Fruit fly (Drosophila melanogaster) whole organism, embryonic: ENCODE data around the gene drm.

ENCODE experiments used
- Aef1 ChIP-seq: fragments of 200-800 bp; sonication (Bioruptor generic); IDR thresholded peaks from 3 replicates; pipeline ENCODE4 v1.3.6; 2022; ENCODE audit warnings: missing biosample characterization, missing genetic modification characterization
- Atf6 ChIP-seq: fragments of 200-800 bp; sonication (Bioruptor generic); IDR thresholded peaks from 2 replicates; pipeline ENCODE4 v1.3.6; 2022; ENCODE audit warnings: missing biosample characterization, missing genetic modification characterization
- B-H2 ChIP-seq: fragments of 200-800 bp; sonication (Bioruptor generic); optimal IDR thresholded peaks from 2 replicates; lab custom pipeline; 2018; ENCODE audit warnings: missing biosample characterization, mild to moderate bottlenecking, missing genetic modification characterization
- C15 ChIP-seq: fragments of 200-800 bp; sonication (Bioruptor generic); IDR thresholded peaks from 3 replicates; pipeline ENCODE4 v1.3.6; 2022; ENCODE audit warnings: missing biosample characterization, missing genetic modification characterization
- CG10543 ChIP-seq: fragments of 200-800 bp; sonication (Bioruptor generic); optimal IDR thresholded peaks from 3 replicates; lab custom pipeline; 2017; ENCODE audit warnings: missing biosample characterization, mild to moderate bottlenecking, missing genetic modification characterization, moderate library complexity
- CG11093 ChIP-seq: fragments of 200-800 bp; sonication (Bioruptor generic); IDR thresholded peaks from 3 replicates; pipeline ENCODE4 v1.3.6; 2022; ENCODE audit warnings: missing biosample characterization, missing genetic modification characterization
- CG11723 ChIP-seq: fragments of 200-800 bp; sonication (Bioruptor generic); optimal IDR thresholded peaks from 2 replicates; lab custom pipeline; 2017; ENCODE audit warnings: missing biosample characterization, mild to moderate bottlenecking, missing genetic modification characterization
- CG12391 ChIP-seq: fragments of 200-800 bp; sonication (Bioruptor generic); optimal IDR thresholded peaks from 3 replicates; lab custom pipeline; 2018; ENCODE audit warnings: missing biosample characterization, mild to moderate bottlenecking, missing genetic modification characterization, moderate library complexity
- CG12942 ChIP-seq: fragments of 200-800 bp; sonication (Bioruptor generic); optimal IDR thresholded peaks from 3 replicates; lab custom pipeline; 2016; ENCODE audit warnings: missing biosample characterization, missing genetic modification characterization
- CG15601 ChIP-seq: fragments of 200-800 bp; sonication (Bioruptor generic); optimal IDR thresholded peaks from 3 replicates; lab custom pipeline; 2019; ENCODE audit warnings: missing biosample characterization, mild to moderate bottlenecking, missing genetic modification characterization, moderate library complexity
- CG32767 ChIP-seq: fragments of 200-800 bp; sonication (Bioruptor generic); IDR thresholded peaks from 2 replicates; pipeline ENCODE4 v1.3.6; 2022; ENCODE audit warnings: missing biosample characterization, missing genetic modification characterization
- CG3281 ChIP-seq: fragments of 200-800 bp; sonication (Bioruptor generic); optimal IDR thresholded peaks from 3 replicates; lab custom pipeline; 2017; ENCODE audit warnings: missing biosample characterization, mild to moderate bottlenecking, missing genetic modification characterization
- CG34422 ChIP-seq: fragments of 200-800 bp; sonication (Bioruptor generic); IDR thresholded peaks from 3 replicates; pipeline ENCODE4 v1.3.6; 2022; ENCODE audit warnings: missing biosample characterization, missing genetic modification characterization
- CG4730 ChIP-seq: fragments of 200-800 bp; sonication (Bioruptor generic); IDR thresholded peaks from 2 replicates; pipeline ENCODE4 v1.3.6; 2022; ENCODE audit warnings: missing biosample characterization, missing genetic modification characterization
- CG6654 ChIP-seq: fragments of 200-800 bp; sonication (Bioruptor generic); optimal IDR thresholded peaks from 2 replicates; lab custom pipeline; 2017; ENCODE audit warnings: missing biosample characterization, mild to moderate bottlenecking, missing genetic modification characterization
- CG6765 ChIP-seq: fragments of 200-800 bp; sonication (Bioruptor generic); optimal IDR thresholded peaks from 3 replicates; lab custom pipeline; 2017; ENCODE audit warnings: missing biosample characterization, mild to moderate bottlenecking, missing genetic modification characterization
- CG8388 ChIP-seq: fragments of 200-800 bp; sonication (Bioruptor generic); optimal IDR thresholded peaks from 2 replicates; lab custom pipeline; 2019; ENCODE audit warnings: missing biosample characterization, mild to moderate bottlenecking, missing genetic modification characterization, moderate library complexity
- CG8924 ChIP-seq: fragments of 200-800 bp; optimal IDR thresholded peaks from 3 replicates; lab custom pipeline; 2019; ENCODE audit warnings: missing biosample characterization, mild to moderate bottlenecking, missing genetic modification characterization, moderate library complexity
- CG9817 ChIP-seq: fragments of 200-800 bp; sonication (Bioruptor generic); optimal IDR thresholded peaks from 2 replicates; lab custom pipeline; 2018; ENCODE audit warnings: missing biosample characterization, mild to moderate bottlenecking, missing genetic modification characterization, moderate library complexity
- CG9932 ChIP-seq: fragments of 200-800 bp; sonication (Bioruptor generic); IDR thresholded peaks from 2 replicates; pipeline ENCODE4 v1.3.6; 2022; ENCODE audit warnings: missing biosample characterization, missing genetic modification characterization
- Dll ChIP-seq: fragments of 200-800 bp; sonication (Bioruptor generic); IDR thresholded peaks from 4 replicates; pipeline ENCODE4 v1.3.6; 2022; ENCODE audit warnings: missing biosample characterization, missing genetic modification characterization; ENCODE audit not compliant: partially characterized antibody
- Eip74EF ChIP-seq, 2 experiments: fragments of 200-800 bp in 1 of 2; fragments of >200 bp in 1 of 2; sonication (Bioruptor generic) in 1 of 2; optimal IDR thresholded peaks; 2 replicates each; lab custom pipeline; 2017 to 2019; ENCODE audit warnings: missing biosample characterization in 2 of 2, missing genetic modification characterization in 2 of 2, mild to moderate bottlenecking in 1 of 2, moderate library complexity in 1 of 2
- Gsc ChIP-seq: fragments of 200-800 bp; sonication (Bioruptor generic); IDR thresholded peaks from 2 replicates; pipeline ENCODE4 v1.3.6; 2022; ENCODE audit warnings: missing biosample characterization, missing genetic modification characterization
- Hand ChIP-seq: fragments of 200-800 bp; sonication (Bioruptor generic); optimal IDR thresholded peaks from 2 replicates; lab custom pipeline; 2017; ENCODE audit warnings: mild to moderate bottlenecking, missing biosample characterization, missing genetic modification reagents, missing genetic modification characterization
- HmgZ ChIP-seq: fragments of 200-800 bp; sonication (Bioruptor generic); optimal IDR thresholded peaks from 2 replicates; lab custom pipeline; 2018; ENCODE audit warnings: missing biosample characterization, mild to moderate bottlenecking, missing genetic modification characterization
- Hr3 ChIP-seq: fragments of 200-800 bp; sonication (Bioruptor generic); optimal IDR thresholded peaks from 3 replicates; lab custom pipeline; 2016; ENCODE audit warnings: missing biosample characterization, missing genetic modification characterization
- Med ChIP-seq: fragments of 200-800 bp; sonication (Bioruptor generic); peaks from one replicate; lab custom pipeline; 2016; ENCODE audit warnings: missing biosample characterization, missing genetic modification characterization, mild to moderate bottlenecking, inconsistent platforms, moderate library complexity
- Ptx1 ChIP-seq: fragments of 200-800 bp; sonication (Bioruptor generic); IDR thresholded peaks from 2 replicates; pipeline ENCODE4 v1.3.6; 2022; ENCODE audit warnings: missing biosample characterization, missing genetic modification characterization
- aop ChIP-seq: fragments of 200-800 bp; sonication (Bioruptor generic); IDR thresholded peaks from 2 replicates; pipeline ENCODE4 v1.3.6; 2022; ENCODE audit warnings: missing biosample characterization, missing genetic modification characterization
- caup ChIP-seq: fragments of 200-800 bp; sonication (Bioruptor generic); optimal IDR thresholded peaks from 3 replicates; lab custom pipeline; 2017; ENCODE audit warnings: missing biosample characterization, mild to moderate bottlenecking, missing genetic modification characterization, moderate library complexity; ENCODE audit not compliant: severe bottlenecking
- crp ChIP-seq, 2 experiments: fragments of 200-800 bp; sonication (Bioruptor generic); optimal IDR thresholded peaks; 2 replicates in 1 of 2; 3 replicates in 1 of 2; lab custom pipeline; 2017; ENCODE audit warnings: missing biosample characterization in 2 of 2, missing genetic modification characterization in 2 of 2, mild to moderate bottlenecking in 1 of 2, moderate library complexity in 1 of 2
- cwo ChIP-seq: fragments of 200-800 bp; sonication (Bioruptor generic); optimal IDR thresholded peaks from 3 replicates; lab custom pipeline; 2017; ENCODE audit warnings: missing biosample characterization, missing genetic modification characterization, mild to moderate bottlenecking, moderate library complexity, missing genetic modification reagents
- dpn ChIP-seq, 2 experiments: fragments of 200-800 bp; sonication (Bioruptor generic); optimal IDR thresholded peaks; 3 replicates each; lab custom pipeline; 2016; ENCODE audit warnings: missing biosample characterization in 2 of 2, missing genetic modification characterization in 2 of 2
- en ChIP-seq: fragments of 200-800 bp; sonication (Bioruptor generic); optimal IDR thresholded peaks from 2 replicates; lab custom pipeline; 2016; ENCODE audit warnings: missing biosample characterization, missing genetic modification characterization
- ftz-f1 ChIP-seq: fragments of 200-800 bp; sonication (Bioruptor generic); optimal IDR thresholded peaks from 2 replicates; lab custom pipeline; 2016; ENCODE audit warnings: missing biosample characterization, missing genetic modification characterization
- lmd ChIP-seq: fragments of 200-800 bp; sonication (Bioruptor generic); IDR thresholded peaks from 2 replicates; pipeline ENCODE4 v1.3.6; 2022; ENCODE audit warnings: missing biosample characterization, missing genetic modification characterization
- lola ChIP-seq, 3 experiments: fragments of >200 bp in 2 of 3; fragments of 200-800 bp in 1 of 3; sonication (Bioruptor generic) in 1 of 3; optimal IDR thresholded peaks; 2 replicates each; lab custom pipeline; 2017 to 2019; ENCODE audit warnings: missing biosample characterization in 3 of 3, missing genetic modification characterization in 3 of 3, mild to moderate bottlenecking in 1 of 3, moderate library complexity in 1 of 3
- nom ChIP-seq: fragments of 200-800 bp; sonication (Bioruptor generic); optimal IDR thresholded peaks from 2 replicates; lab custom pipeline; 2017; ENCODE audit warnings: missing biosample characterization, missing genetic modification characterization, mild to moderate bottlenecking, moderate library complexity, missing genetic modification reagents
- onecut ChIP-seq: fragments of 200-800 bp; sonication (Bioruptor generic); IDR thresholded peaks from 2 replicates; pipeline ENCODE4 v1.3.6; 2022; ENCODE audit warnings: missing biosample characterization, missing genetic modification characterization
- org-1 ChIP-seq: fragments of 200-800 bp; sonication (Bioruptor generic); optimal IDR thresholded peaks from 2 replicates; lab custom pipeline; 2017; ENCODE audit warnings: missing biosample characterization, missing genetic modification characterization
- p53 ChIP-seq: fragments of 200-800 bp; sonication (Bioruptor generic); optimal IDR thresholded peaks from 2 replicates; lab custom pipeline; 2016; ENCODE audit warnings: missing biosample characterization, missing genetic modification characterization
- ro ChIP-seq: fragments of 200-800 bp; sonication (Bioruptor generic); IDR thresholded peaks from 2 replicates; pipeline ENCODE4 v1.3.6; 2022; ENCODE audit warnings: missing biosample characterization, missing genetic modification characterization
- sisA ChIP-seq: fragments of 200-800 bp; sonication (Bioruptor generic); IDR thresholded peaks from 2 replicates; pipeline ENCODE4 v1.3.6; 2022; ENCODE audit warnings: missing biosample characterization, missing genetic modification characterization
- so ChIP-seq: fragments of 200-800 bp; sonication (Bioruptor generic); IDR thresholded peaks from 3 replicates; pipeline ENCODE4 v1.3.6; 2022; ENCODE audit warnings: missing biosample characterization, missing genetic modification characterization
- sqz ChIP-seq: fragments of 200-800 bp; sonication (Bioruptor generic); optimal IDR thresholded peaks from 3 replicates; lab custom pipeline; 2018; ENCODE audit warnings: missing biosample characterization, mild to moderate bottlenecking, missing genetic modification characterization
- stc ChIP-seq: fragments of 200-800 bp; sonication (Bioruptor generic); IDR thresholded peaks from 2 replicates; pipeline ENCODE4 v1.3.6; 2022; ENCODE audit warnings: missing biosample characterization, missing genetic modification characterization
- stwl ChIP-seq: fragments of 200-800 bp; sonication (Bioruptor generic); optimal IDR thresholded peaks from 3 replicates; lab custom pipeline; 2018; ENCODE audit warnings: missing biosample characterization, mild to moderate bottlenecking, missing genetic modification characterization, moderate library complexity
- tgo ChIP-seq: fragments of 200-800 bp; sonication (Bioruptor generic); IDR thresholded peaks from 3 replicates; pipeline ENCODE4 v1.3.6; 2022; ENCODE audit warnings: missing biosample characterization, missing genetic modification characterization
- tio ChIP-seq: fragments of 200-800 bp; sonication (Bioruptor generic); optimal IDR thresholded peaks from 2 replicates; lab custom pipeline; 2017; ENCODE audit warnings: missing biosample characterization, missing genetic modification characterization, inconsistent platforms
- wdn ChIP-seq: fragments of 200-800 bp; sonication (Bioruptor generic); IDR thresholded peaks from 2 replicates; pipeline ENCODE4 v1.3.6; 2022; ENCODE audit warnings: missing biosample characterization, missing genetic modification characterization

The drm gene

DNA sequence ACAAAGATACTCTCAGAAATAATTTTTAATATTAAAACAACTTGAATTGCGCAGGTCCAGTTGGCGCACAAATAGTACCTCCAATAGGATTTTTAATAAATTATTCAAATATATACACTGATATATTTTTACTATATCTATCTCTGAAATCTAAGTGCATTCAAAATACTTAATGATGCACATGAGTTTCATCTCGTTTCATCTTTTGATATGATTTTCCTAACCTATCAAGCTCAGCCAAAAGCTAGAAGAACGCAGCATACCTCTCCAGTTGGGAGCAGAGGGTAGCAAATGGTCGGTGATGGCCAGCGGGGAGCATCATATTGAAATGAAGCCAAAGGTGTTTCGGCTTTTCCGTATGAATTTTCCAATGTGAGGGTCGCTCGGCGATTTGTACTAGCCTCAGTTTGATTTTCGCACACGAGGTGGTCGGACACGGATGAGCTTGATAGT is 14.3 kb upstream of the drm start, which contains the start of gene CG8852 (continued):
- TF ChIP-seq CG12942 (GFP tag; lab: Kevin White, UChicago) = peak; percentile 6
- TF ChIP-seq Dll (GFP tag; lab: Robert Waterston, UW) = no peak
- no peak for TF ChIP-seq onecut
- peak; percentile 55 for TF ChIP-seq Ptx1
- TF ChIP-seq CG12391 = peak; percentile 32
- TF ChIP-seq Atf6 (GFP tag; lab: Robert Waterston, UW) = peak; percentile 54; the same call in 1 of the 2 replicates
- TF ChIP-seq so (GFP tag; lab: Robert Waterston, UW) = 0 out of 3 replicates have a peak, but pooled peaks have one; percentile 13
- peak; percentile 16 for TF ChIP-seq CG6765
- TF ChIP-seq wdn (GFP tag; lab: Robert Waterston, UW) = no peak
- TF ChIP-seq sqz (GFP tag; lab: Kevin White, UChicago) = no peak
- TF ChIP-seq lmd (GFP tag; lab: Robert Waterston, UW) = peak; percentile 39; the same call in 1 of the 2 replicates
- TF ChIP-seq CG11093 = 0 out of 3 replicates have a peak, but pooled peaks have one; percentile 8
- no peak for TF ChIP-seq caup
- no peak for TF ChIP-seq B-H2
- peak; percentile 72 for TF ChIP-seq Med
- no peak for TF ChIP-seq ftz-f1 (GFP tag; lab: Kevin White, UChicago)
- no peak for TF ChIP-seq p53 (GFP tag; lab: Kevin White, UChicago)
- TF ChIP-seq tio = no peak
- TF ChIP-seq dpn (GFP tag; optimal IDR thresholded peaks at IDR 0.05; lab: Kevin White, UChicago) = peak in 1 of 2 experiments; percentile 9
- TF ChIP-seq en (GFP tag; lab: Kevin White, UChicago) = no peak
- 0 out of 3 replicates have a peak, but pooled peaks have one; percentile 18 for TF ChIP-seq tgo (GFP tag; lab: Robert Waterston, UW)
- TF ChIP-seq stc = peak; percentile 56; the same call in 1 of the 2 replicates
- no peak for TF ChIP-seq Eip74EF (GFP tag; optimal IDR thresholded peaks at IDR 0.05; lab: Kevin White, UChicago)
- no peak for TF ChIP-seq Hand (GFP tag; lab: Kevin White, UChicago)
- TF ChIP-seq org-1 (GFP tag; lab: Kevin White, UChicago) = no peak
- no peak for TF ChIP-seq crp (GFP tag; optimal IDR thresholded peaks at IDR 0.05; lab: Kevin White, UChicago)
- peak; percentile 20; the same call in 1 of the 3 replicates for TF ChIP-seq Aef1
- peak; percentile 8 for TF ChIP-seq CG9817 (tag; lab: Kevin White, UChicago)
- TF ChIP-seq CG11723 (GFP tag; lab: Kevin White, UChicago) = no peak
- no peak for TF ChIP-seq aop (GFP tag; lab: Robert Waterston, UW)
- TF ChIP-seq Gsc = no peak
- TF ChIP-seq stwl (tag; lab: Kevin White, UChicago) = no peak
- TF ChIP-seq CG15601 (tag; lab: Kevin White, UChicago) = no peak
- peak; percentile 32 for TF ChIP-seq CG8924 (tag; lab: Kevin White, UChicago)
- TF ChIP-seq CG34422 = 0 out of 3 replicates have a peak, but pooled peaks have one; percentile 28
- TF ChIP-seq CG6654 (GFP tag; lab: Kevin White, UChicago) = no peak
- no peak for TF ChIP-seq CG32767 (GFP tag; lab: Robert Waterston, UW)
- TF ChIP-seq lola (GFP tag; optimal IDR thresholded peaks at IDR 0.05; lab: Kevin White, UChicago) = no peak
- no peak for TF ChIP-seq nom (GFP tag; lab: Kevin White, UChicago)
- TF ChIP-seq sisA (GFP tag; lab: Robert Waterston, UW) = peak; percentile 51
- TF ChIP-seq HmgZ = no peak
- TF ChIP-seq cwo (GFP tag; lab: Kevin White, UChicago) = no peak
- no peak for TF ChIP-seq CG3281 (GFP tag; lab: Kevin White, UChicago)
- peak; percentile 44 for TF ChIP-seq CG10543 (GFP tag; lab: Kevin White, UChicago)
- no peak for TF ChIP-seq CG8388 (GFP tag; lab: Kevin White, UChicago)
- TF ChIP-seq ro (GFP tag; lab: Robert Waterston, UW) = no peak
- TF ChIP-seq CG9932 (GFP tag; lab: Robert Waterston, UW) = peak; percentile 60
- 0 out of 2 replicates have a peak, but pooled peaks have one; percentile 28 for TF ChIP-seq CG4730 (GFP tag; lab: Robert Waterston, UW)
- no peak for TF ChIP-seq C15
- TF ChIP-seq Hr3 (GFP tag; lab: Kevin White, UChicago) = peak; percentile 16
